Worm (Caenorhabditis elegans) whole organism, L3 larva: ENCODE results near the gene shn-1.

Experiments used
- R02D3.7 ChIP-seq: fragments of 150-350 bp; optimal IDR thresholded peaks from 2 replicates; lab custom pipeline; 2014; ENCODE audit warnings: missing biosample characterization, missing genetic modification characterization
- ZK546.5 ChIP-seq: sonication (generic microtip); optimal IDR thresholded peaks from 2 replicates; lab custom pipeline; 2017; ENCODE audit warnings: missing biosample characterization, missing genetic modification characterization
- aly-2 ChIP-seq: fragments of 150-350 bp; optimal IDR thresholded peaks from 2 replicates; lab custom pipeline; 2014; ENCODE audit warnings: missing biosample characterization, missing genetic modification characterization
- ama-1 ChIP-seq: fragments of 150-350 bp; optimal IDR thresholded peaks from 2 replicates; lab custom pipeline; 2018
- ceh-16 ChIP-seq: sonication (generic microtip); optimal IDR thresholded peaks from 2 replicates; lab custom pipeline; 2017; ENCODE audit warnings: missing biosample characterization, missing genetic modification characterization
- ceh-28 ChIP-seq: fragments of 150-350 bp; optimal IDR thresholded peaks from 2 replicates; lab custom pipeline; 2014; ENCODE audit warnings: missing biosample characterization, missing genetic modification reagents, missing genetic modification characterization
- ceh-82 ChIP-seq: fragments of 150-350 bp; optimal IDR thresholded peaks from 2 replicates; lab custom pipeline; 2014; ENCODE audit warnings: missing biosample characterization, missing genetic modification characterization
- ceh-9 ChIP-seq: sonication (generic microtip); optimal IDR thresholded peaks from 2 replicates; lab custom pipeline; 2018; ENCODE audit warnings: missing biosample characterization, missing genetic modification characterization
- daf-12 ChIP-seq: fragments of 150-350 bp; optimal IDR thresholded peaks from 2 replicates; lab custom pipeline; 2014; ENCODE audit warnings: missing biosample characterization, missing genetic modification reagents, missing genetic modification characterization
- egl-27 ChIP-seq: sonication (generic microtip); optimal IDR thresholded peaks from 4 replicates; lab custom pipeline; 2017; ENCODE audit warnings: missing biosample characterization, missing genetic modification reagents, missing genetic modification characterization
- egl-5 ChIP-seq: fragments of 150-350 bp; optimal IDR thresholded peaks from 2 replicates; lab custom pipeline; 2017; ENCODE audit warnings: missing biosample characterization, missing genetic modification reagents, missing genetic modification characterization, inconsistent platforms
- elt-1 ChIP-seq: fragments of 150-350 bp; optimal IDR thresholded peaks from 2 replicates; lab custom pipeline; 2014; ENCODE audit warnings: missing biosample characterization, missing genetic modification characterization
- elt-2 ChIP-seq: sonication (generic microtip); optimal IDR thresholded peaks from 2 replicates; lab custom pipeline; 2016; ENCODE audit warnings: missing genetic modification reagents, mild to moderate bottlenecking, missing genetic modification characterization, missing compliant biosample characterization
- elt-3 ChIP-seq, 3 experiments: fragments of 150-350 bp in 1 of 3; sonication (generic microtip) in 2 of 3; optimal IDR thresholded peaks; 2 replicates in 2 of 3; 4 replicates in 1 of 3; lab custom pipeline; 2014 to 2017; ENCODE audit warnings: missing biosample characterization in 3 of 3, missing genetic modification characterization in 3 of 3
- eor-1 ChIP-seq, 2 experiments: fragments of 150-350 bp; optimal IDR thresholded peaks; 2 replicates each; lab custom pipeline; 2014 to 2018; ENCODE audit warnings: missing biosample characterization in 2 of 2, missing genetic modification characterization in 2 of 2
- fkh-10 ChIP-seq: sonication (generic microtip); optimal IDR thresholded peaks from 2 replicates; lab custom pipeline; 2017; ENCODE audit warnings: missing biosample characterization, missing genetic modification reagents, missing genetic modification characterization
- fkh-2 ChIP-seq: fragments of 150-350 bp; optimal IDR thresholded peaks from 2 replicates; lab custom pipeline; 2014; ENCODE audit warnings: missing biosample characterization, missing genetic modification reagents, missing genetic modification characterization
- fos-1 ChIP-seq: fragments of 150-350 bp; optimal IDR thresholded peaks from 2 replicates; lab custom pipeline; 2014; ENCODE audit warnings: missing biosample characterization, missing genetic modification characterization
- hmg-11 ChIP-seq: sonication (generic microtip); optimal IDR thresholded peaks from 2 replicates; lab custom pipeline; 2016; ENCODE audit warnings: missing genetic modification characterization, missing compliant biosample characterization
- jun-1 ChIP-seq: fragments of 150-350 bp; optimal IDR thresholded peaks from 2 replicates; lab custom pipeline; 2014; ENCODE audit warnings: missing biosample characterization, missing genetic modification reagents, missing genetic modification characterization
- lin-15B ChIP-seq: fragments of 150-350 bp; optimal IDR thresholded peaks from 2 replicates; lab custom pipeline; 2014; ENCODE audit warnings: missing biosample characterization, missing genetic modification characterization
- lin-39 ChIP-seq: fragments of 150-350 bp; optimal IDR thresholded peaks from 2 replicates; lab custom pipeline; 2018; ENCODE audit warnings: missing biosample characterization, missing genetic modification reagents, missing genetic modification characterization
- lsy-12 ChIP-seq: sonication (generic microtip); optimal IDR thresholded peaks from 2 replicates; lab custom pipeline; 2016; ENCODE audit warnings: mild to moderate bottlenecking, missing genetic modification characterization, missing compliant biosample characterization
- mdl-1 ChIP-seq: fragments of 150-350 bp; optimal IDR thresholded peaks from 2 replicates; lab custom pipeline; 2014; ENCODE audit warnings: missing biosample characterization, missing genetic modification characterization
- mml-1 ChIP-seq: fragments of 150-350 bp; sonication (generic microtip); optimal IDR thresholded peaks from 3 replicates; lab custom pipeline; 2014; ENCODE audit warnings: missing biosample characterization, missing genetic modification characterization
- nfya-1 ChIP-seq: sonication (generic microtip); optimal IDR thresholded peaks from 2 replicates; lab custom pipeline; 2017; ENCODE audit warnings: missing genetic modification characterization, mild to moderate bottlenecking, missing compliant biosample characterization, antibody characterized with exemption, moderate library complexity; ENCODE audit not compliant: insufficient read depth
- nhr-11 ChIP-seq: fragments of 150-350 bp; optimal IDR thresholded peaks from 2 replicates; lab custom pipeline; 2014; ENCODE audit warnings: missing biosample characterization, missing genetic modification characterization
- nhr-12 ChIP-seq: fragments of 150-350 bp; optimal IDR thresholded peaks from 2 replicates; lab custom pipeline; 2014; ENCODE audit warnings: missing biosample characterization, missing genetic modification characterization
- nhr-23 ChIP-seq: fragments of 150-350 bp; optimal IDR thresholded peaks from 2 replicates; lab custom pipeline; 2014; ENCODE audit warnings: missing biosample characterization, missing genetic modification reagents, missing genetic modification characterization
- nhr-237 ChIP-seq: fragments of 150-350 bp; optimal IDR thresholded peaks from 2 replicates; lab custom pipeline; 2014; ENCODE audit warnings: missing biosample characterization, missing genetic modification characterization
- nhr-25 ChIP-seq: sonication (generic microtip); optimal IDR thresholded peaks from 2 replicates; lab custom pipeline; 2017; ENCODE audit warnings: missing biosample characterization, missing genetic modification characterization
- nhr-28 ChIP-seq: fragments of 150-350 bp; optimal IDR thresholded peaks from 2 replicates; lab custom pipeline; 2014; ENCODE audit warnings: missing biosample characterization, missing genetic modification characterization
- nhr-43 ChIP-seq: sonication (generic microtip); optimal IDR thresholded peaks from 2 replicates; lab custom pipeline; 2016; ENCODE audit warnings: mild to moderate bottlenecking, missing genetic modification characterization, missing compliant biosample characterization; ENCODE audit not compliant: poor library complexity, severe bottlenecking
- nhr-67 ChIP-seq: fragments of 150-350 bp; optimal IDR thresholded peaks from 2 replicates; lab custom pipeline; 2014; ENCODE audit warnings: missing biosample characterization, missing genetic modification characterization
- nhr-76 ChIP-seq: fragments of 150-350 bp; sonication (generic microtip); optimal IDR thresholded peaks from 5 replicates; lab custom pipeline; 2014; ENCODE audit warnings: missing biosample characterization, missing genetic modification characterization
- nhr-77 ChIP-seq: fragments of 150-350 bp; optimal IDR thresholded peaks from 2 replicates; lab custom pipeline; 2014; ENCODE audit warnings: missing biosample characterization, missing genetic modification characterization
- pha-4 ChIP-seq: fragments of 150-350 bp; optimal IDR thresholded peaks from 2 replicates; lab custom pipeline; 2014; ENCODE audit warnings: missing biosample characterization, missing genetic modification reagents, missing genetic modification characterization
- pqm-1 ChIP-seq: fragments of 150-350 bp; optimal IDR thresholded peaks from 2 replicates; lab custom pipeline; 2017; ENCODE audit warnings: missing biosample characterization, missing genetic modification characterization, inconsistent platforms
- sea-2 ChIP-seq: fragments of 150-350 bp; sonication (generic microtip); optimal IDR thresholded peaks from 4 replicates; lab custom pipeline; 2014; ENCODE audit warnings: missing biosample characterization, missing genetic modification reagents, missing genetic modification characterization
- skn-1 ChIP-seq: fragments of 150-350 bp; optimal IDR thresholded peaks from 2 replicates; lab custom pipeline; 2014; ENCODE audit warnings: missing biosample characterization, missing genetic modification characterization
- snpc-4 ChIP-seq: fragments of 150-350 bp; optimal IDR thresholded peaks from 2 replicates; lab custom pipeline; 2014; ENCODE audit warnings: missing biosample characterization, missing genetic modification characterization
- tbx-2 ChIP-seq: sonication (generic microtip); optimal IDR thresholded peaks from 2 replicates; lab custom pipeline; 2016; ENCODE audit warnings: mild to moderate bottlenecking, missing genetic modification characterization, missing compliant biosample characterization
- unc-39 ChIP-seq: sonication (generic microtip); optimal IDR thresholded peaks from 4 replicates; lab custom pipeline; 2017; ENCODE audit warnings: missing biosample characterization, missing genetic modification characterization
- unc-62 ChIP-seq: fragments of 150-350 bp; sonication (generic microtip); optimal IDR thresholded peaks from 4 replicates; lab custom pipeline; 2014; ENCODE audit warnings: missing biosample characterization, missing genetic modification reagents, missing genetic modification characterization
- zag-1 ChIP-seq: fragments of 150-350 bp; optimal IDR thresholded peaks from 2 replicates; lab custom pipeline; 2014; ENCODE audit warnings: missing biosample characterization, missing genetic modification characterization
- ztf-11 ChIP-seq: fragments of 150-350 bp; optimal IDR thresholded peaks from 2 replicates; lab custom pipeline; 2014; ENCODE audit warnings: missing biosample characterization, missing genetic modification characterization
- ztf-4 ChIP-seq: fragments of 150-350 bp; optimal IDR thresholded peaks from 2 replicates; lab custom pipeline; 2014; ENCODE audit warnings: missing biosample characterization, missing genetic modification characterization

Gene shn-1

DNA sequence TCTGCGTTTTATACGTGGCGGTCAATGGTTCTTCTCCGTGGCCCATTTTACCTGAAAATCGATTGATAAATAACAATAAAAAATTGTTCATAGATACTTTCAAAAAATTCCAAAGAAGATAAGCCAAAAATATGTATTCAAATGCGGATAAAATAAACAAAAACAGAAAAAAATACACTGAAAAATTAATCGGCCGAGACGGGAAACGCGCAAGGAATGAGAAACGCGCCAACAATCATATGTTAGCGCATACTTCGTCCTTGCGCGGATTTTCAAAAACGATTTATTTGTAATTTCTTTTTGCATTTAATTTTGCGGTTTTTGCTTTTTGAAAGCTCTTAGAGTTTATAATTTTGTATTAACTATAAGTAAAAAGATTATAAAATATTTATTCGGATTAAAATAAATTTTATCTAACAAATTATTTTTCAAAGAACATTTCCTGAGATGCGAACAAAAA lies 45.2 kb downstream of the shn-1 start, which contains the start of gene nduf-11:
nduf-11 (minus strand) TSS at position 51 of the 460 bp plus-strand sequence.
- TF ChIP-seq hmg-11, result peak; percentile 70
- no peak for TF ChIP-seq sea-2 (GFP tag; lab: Kevin White, UChicago)
- TF ChIP-seq nhr-67, result no peak
- TF ChIP-seq tbx-2 (tag; lab: Kevin White, UChicago), result peak; percentile 69
- no peak for TF ChIP-seq eor-1 (tag; optimal IDR thresholded peaks at IDR 0.05; lab: Kevin White, UChicago)
- peak; percentile 61 for TF ChIP-seq lin-39 (tag; lab: Kevin White, UChicago)
- TF ChIP-seq ztf-11 (tag; lab: Kevin White, UChicago), result no peak
- no peak for TF ChIP-seq nhr-12 (tag; lab: Kevin White, UChicago)
- TF ChIP-seq nhr-23 (tag; lab: Kevin White, UChicago), result peak; percentile 93
- peak; percentile 80 for TF ChIP-seq ceh-82 (tag; lab: Kevin White, UChicago)
- peak; percentile 89 for TF ChIP-seq lin-15B
- peak; percentile 84 for TF ChIP-seq ama-1 (lab: Kevin White, UChicago)
- peak; percentile 17 for TF ChIP-seq zag-1 (tag; lab: Kevin White, UChicago)
- TF ChIP-seq nhr-76 (tag; lab: Kevin White, UChicago), result no peak
- TF ChIP-seq daf-12 (tag; lab: Kevin White, UChicago), result no peak
- TF ChIP-seq ztf-4 (tag; lab: Kevin White, UChicago), result no peak
- TF ChIP-seq jun-1 (tag; lab: Kevin White, UChicago), result peak; percentile 37
- TF ChIP-seq nhr-28 (tag; lab: Kevin White, UChicago), result no peak
- TF ChIP-seq pqm-1, result peak; percentile 50
- peak; percentile 26 for TF ChIP-seq fkh-10
- peak; percentile 55 for TF ChIP-seq elt-2 (tag; lab: Kevin White, UChicago)
- no peak for TF ChIP-seq ceh-9
- peak; percentile 84 for TF ChIP-seq skn-1
- TF ChIP-seq mdl-1 (tag; lab: Kevin White, UChicago), result no peak
- TF ChIP-seq elt-3 (tag; optimal IDR thresholded peaks at IDR 0.05; lab: Kevin White, UChicago), result peak in 1 of 3 experiments; percentile 14
- peak; percentile 82 for TF ChIP-seq R02D3.7 (tag; lab: Kevin White, UChicago)
- TF ChIP-seq ZK546.5 (tag; lab: Kevin White, UChicago), result no peak
- TF ChIP-seq nhr-237 (tag; lab: Kevin White, UChicago), result no peak
- peak; percentile 74 for TF ChIP-seq nhr-25 (tag; lab: Kevin White, UChicago)
- no peak for TF ChIP-seq nhr-11
- peak; percentile 89 for TF ChIP-seq nfya-1 (tag; lab: Kevin White, UChicago)
- no peak for TF ChIP-seq fos-1 (tag; lab: Kevin White, UChicago)
- no peak for TF ChIP-seq aly-2
- TF ChIP-seq elt-1 (tag; lab: Kevin White, UChicago), result no peak
- no peak for TF ChIP-seq fkh-2 (tag; lab: Kevin White, UChicago)
- peak; percentile 36 for TF ChIP-seq egl-5 (tag; lab: Kevin White, UChicago)
- TF ChIP-seq ceh-28 (tag; lab: Kevin White, UChicago), result peak; percentile 67
- no peak for TF ChIP-seq mml-1 (tag; lab: Kevin White, UChicago)
- TF ChIP-seq egl-27 (tag; lab: Kevin White, UChicago), result no peak
- peak; percentile 71 for TF ChIP-seq lsy-12 (tag; lab: Kevin White, UChicago)
- TF ChIP-seq snpc-4 (tag; lab: Kevin White, UChicago), result peak; percentile 86
- TF ChIP-seq nhr-43 (tag; lab: Kevin White, UChicago), result peak; percentile 84
- no peak for TF ChIP-seq unc-39 (tag; lab: Kevin White, UChicago)
- peak; percentile 32 for TF ChIP-seq unc-62 (GFP tag; lab: Kevin White, UChicago)
- TF ChIP-seq nhr-77, result peak; percentile 75
- TF ChIP-seq ceh-16, result no peak
- TF ChIP-seq pha-4, result peak; percentile 93
- TF ChIP-seq, all 47 proteins: peak for 25
